Fruit fly (Drosophila melanogaster) whole organism, adult: ENCODE data around the gene pira.

ENCODE experiments used
- CG11617 ChIP-seq: fragments of 200-800 bp; sonication (Bioruptor generic); optimal IDR thresholded peaks from 2 replicates; lab custom pipeline; 2017; ENCODE audit warnings: mild to moderate bottlenecking, missing biosample characterization, missing genetic modification reagents, missing genetic modification characterization
- CG12768 ChIP-seq: fragments of 200-800 bp; sonication (Bioruptor generic); optimal IDR thresholded peaks from 2 replicates; lab custom pipeline; 2017; ENCODE audit warnings: missing biosample characterization, missing genetic modification characterization, mild to moderate bottlenecking, moderate library complexity, missing genetic modification reagents
- CG14711 ChIP-seq: fragments of 200-800 bp; sonication (Bioruptor generic); optimal IDR thresholded peaks from 2 replicates; lab custom pipeline; 2018; ENCODE audit warnings: missing biosample characterization, mild to moderate bottlenecking, missing genetic modification characterization, moderate library complexity
- CG1620 ChIP-seq: fragments of 200-800 bp; sonication (Bioruptor generic); optimal IDR thresholded peaks from 2 replicates; lab custom pipeline; 2016; ENCODE audit warnings: missing biosample characterization, missing genetic modification characterization
- CG33017 ChIP-seq: fragments of 200-800 bp; sonication (Bioruptor generic); optimal IDR thresholded peaks from 2 replicates; lab custom pipeline; 2018; ENCODE audit warnings: missing biosample characterization, mild to moderate bottlenecking, missing genetic modification characterization, moderate library complexity
- CG5204 ChIP-seq: fragments of 200-800 bp; sonication (Bioruptor generic); optimal IDR thresholded peaks from 2 replicates; lab custom pipeline; 2016; ENCODE audit warnings: missing biosample characterization, missing genetic modification characterization
- CG7045 ChIP-seq: fragments of 200-800 bp; sonication (Bioruptor generic); optimal IDR thresholded peaks from 2 replicates; lab custom pipeline; 2017; ENCODE audit warnings: missing biosample characterization, mild to moderate bottlenecking, missing genetic modification characterization
- CG7101 ChIP-seq: fragments of 200-800 bp; sonication (Bioruptor generic); optimal IDR thresholded peaks from 2 replicates; lab custom pipeline; 2018; ENCODE audit warnings: missing biosample characterization, mild to moderate bottlenecking, missing genetic modification characterization, moderate library complexity
- Clk ChIP-seq: fragments of 200-800 bp; sonication (Bioruptor generic); optimal IDR thresholded peaks from 2 replicates; lab custom pipeline; 2017; ENCODE audit warnings: missing biosample characterization, missing genetic modification characterization
- Crg-1 ChIP-seq: fragments of 200-800 bp; sonication (Bioruptor generic); optimal IDR thresholded peaks from 2 replicates; lab custom pipeline; 2016; ENCODE audit warnings: missing biosample characterization, missing genetic modification characterization
- Hr96 ChIP-seq: fragments of 200-800 bp; sonication (Bioruptor generic); optimal IDR thresholded peaks from 2 replicates; lab custom pipeline; 2016; ENCODE audit warnings: missing biosample characterization, missing genetic modification characterization
- Mnt ChIP-seq: fragments of 200-800 bp; sonication (Bioruptor generic); optimal IDR thresholded peaks from 2 replicates; lab custom pipeline; 2016; ENCODE audit warnings: missing biosample characterization, mild to moderate bottlenecking, missing genetic modification characterization
- bab1 ChIP-seq: fragments of 200-800 bp; sonication (Bioruptor generic); optimal IDR thresholded peaks from 3 replicates; lab custom pipeline; 2019; ENCODE audit warnings: missing biosample characterization, mild to moderate bottlenecking, missing genetic modification characterization, moderate library complexity
- cic ChIP-seq: fragments of 200-800 bp; sonication (Bioruptor generic); optimal IDR thresholded peaks from 2 replicates; lab custom pipeline; 2017; ENCODE audit warnings: missing biosample characterization, mild to moderate bottlenecking, missing genetic modification characterization, moderate library complexity
- cnc ChIP-seq, 2 experiments: fragments of >200 bp; optimal IDR thresholded peaks; 2 replicates each; lab custom pipeline; 2017
- kay ChIP-seq: fragments of 200-800 bp; sonication (Bioruptor generic); peaks from one replicate; lab custom pipeline; 2016; ENCODE audit warnings: missing biosample characterization, missing genetic modification characterization, borderline replicate concordance
- ovo ChIP-seq: fragments of 200-800 bp; sonication (Bioruptor generic); optimal IDR thresholded peaks from 2 replicates; lab custom pipeline; 2016; ENCODE audit warnings: missing biosample characterization, missing genetic modification characterization
- pad ChIP-seq: fragments of 200-800 bp; sonication (Bioruptor generic); optimal IDR thresholded peaks from 3 replicates; lab custom pipeline; 2017; ENCODE audit warnings: missing biosample characterization, missing genetic modification characterization, mild to moderate bottlenecking, moderate library complexity, missing genetic modification reagents
- tj ChIP-seq: fragments of 200-800 bp; sonication (Bioruptor generic); optimal IDR thresholded peaks from 3 replicates; lab custom pipeline; 2017; ENCODE audit warnings: missing biosample characterization, mild to moderate bottlenecking, missing genetic modification characterization, moderate library complexity
- toe ChIP-seq: fragments of 200-800 bp; sonication (Bioruptor generic); optimal IDR thresholded peaks from 2 replicates; lab custom pipeline; 2016; ENCODE audit warnings: missing biosample characterization, missing genetic modification characterization

Gene pira

dm6 chrX:12742651-12743020 is 20.8 kb downstream of the pira start:
- no peak for TF ChIP-seq CG14711
- no peak for TF ChIP-seq pad (GFP tag; lab: Kevin White, UChicago)
- TF ChIP-seq CG33017 (tag; lab: Kevin White, UChicago): no peak
- no peak for TF ChIP-seq Hr96 (GFP tag; lab: Kevin White, UChicago)
- TF ChIP-seq tj (GFP tag; lab: Kevin White, UChicago): no peak
- no peak for TF ChIP-seq CG1620
- TF ChIP-seq CG7101: no peak
- no peak for TF ChIP-seq bab1
- no peak for TF ChIP-seq Crg-1

dm6 chrX:12741914-12742650 is 21.3 kb downstream of the pira start, which contains the start of gene Smr:
Smr (minus strand) TSS chrX:12742618.
- TF ChIP-seq tj (GFP tag; lab: Kevin White, UChicago) (peak; percentile 74), Mnt (GFP tag; lab: Kevin White, UChicago) (peak; percentile 25), CG33017 (tag; lab: Kevin White, UChicago) (no peak), bab1 (no peak), cic (peak; percentile 29)

- TF ChIP-seq pad (GFP tag; lab: Kevin White, UChicago) (no peak), Clk (no peak), CG7045 (GFP tag; lab: Kevin White, UChicago) (no peak), cic (no peak), CG11617 (GFP tag; lab: Kevin White, UChicago) (no peak), CG5204 (GFP tag; lab: Kevin White, UChicago) (no peak), CG7101 (no peak), Hr96 (GFP tag; lab: Kevin White, UChicago) (no peak)
Measured at dm6 chrX:12740441-12740840, 23.0 kb downstream of the pira start.

- no peak for TF ChIP-seq CG12768
- no peak for TF ChIP-seq toe (GFP tag; lab: Kevin White, UChicago)
- no peak for TF ChIP-seq pad (GFP tag; lab: Kevin White, UChicago)
- no peak for TF ChIP-seq CG11617 (GFP tag; lab: Kevin White, UChicago)
- no peak for TF ChIP-seq CG7101
- no peak for TF ChIP-seq Hr96 (GFP tag; lab: Kevin White, UChicago)
- no peak for TF ChIP-seq CG1620
- no peak for TF ChIP-seq tj (GFP tag; lab: Kevin White, UChicago)
- no peak for TF ChIP-seq CG33017 (tag; lab: Kevin White, UChicago)
- no peak for TF ChIP-seq CG7045 (GFP tag; lab: Kevin White, UChicago)
Measured at dm6 chrX:12739789-12740188, 23.6 kb downstream of the pira start.

dm6 chrX:12739047-12739446 is 24.4 kb downstream of the pira start:
- TF ChIP-seq CG7101 (peak; percentile 12), pad (GFP tag; lab: Kevin White, UChicago) (peak; percentile 15), Hr96 (GFP tag; lab: Kevin White, UChicago) (no peak), CG33017 (tag; lab: Kevin White, UChicago) (no peak), CG1620 (no peak)

dm6 chrX:12737735-12738390 is 25.5 kb downstream of the pira start:
- TF ChIP-seq CG5204 (GFP tag; lab: Kevin White, UChicago) (peak; percentile 32), cnc (optimal IDR thresholded peaks at IDR 0.05; lab: Kevin White, UChicago) (no peak), CG1620 (no peak), CG7045 (GFP tag; lab: Kevin White, UChicago) (no peak), cic (no peak), tj (GFP tag; lab: Kevin White, UChicago) (no peak), Clk (no peak), Mnt (GFP tag; lab: Kevin White, UChicago) (no peak), CG7101 (peak; percentile 75), CG12768 (no peak), toe (GFP tag; lab: Kevin White, UChicago) (no peak), bab1 (peak; percentile 55), kay (GFP tag; lab: Kevin White, UChicago) (no peak), pad (GFP tag; lab: Kevin White, UChicago) (no peak), CG14711 (peak; percentile 66), CG11617 (GFP tag; lab: Kevin White, UChicago) (peak; percentile 59), Crg-1 (no peak), Hr96 (GFP tag; lab: Kevin White, UChicago) (no peak), CG33017 (tag; lab: Kevin White, UChicago) (peak; percentile 20), ovo (no peak)

dm6 chrX:12737057-12737734 is 26.2 kb downstream of the pira start:
- peak; percentile 59 for TF ChIP-seq Crg-1
- peak; percentile 82 for TF ChIP-seq tj (GFP tag; lab: Kevin White, UChicago)
- TF ChIP-seq CG7045 (GFP tag; lab: Kevin White, UChicago): peak; percentile 47
- TF ChIP-seq Hr96 (GFP tag; lab: Kevin White, UChicago): no peak
- TF ChIP-seq CG5204 (GFP tag; lab: Kevin White, UChicago): peak; percentile 4
- TF ChIP-seq CG33017 (tag; lab: Kevin White, UChicago): peak; percentile 57
- TF ChIP-seq cic: peak; percentile 86
- TF ChIP-seq CG1620: peak; percentile 56
- TF ChIP-seq toe (GFP tag; lab: Kevin White, UChicago): peak; percentile 59
- TF ChIP-seq kay (GFP tag; lab: Kevin White, UChicago): no peak
- TF ChIP-seq CG7101: peak; percentile 40
- peak; percentile 86 for TF ChIP-seq CG12768
- peak; percentile 42 for TF ChIP-seq CG14711
- peak; percentile 76 for TF ChIP-seq Mnt (GFP tag; lab: Kevin White, UChicago)
- peak; percentile 39 for TF ChIP-seq Clk
- TF ChIP-seq bab1: peak; percentile 25
- peak; percentile 85 for TF ChIP-seq ovo
- peak; percentile 67 for TF ChIP-seq CG11617 (GFP tag; lab: Kevin White, UChicago)
- peak; percentile 75 for TF ChIP-seq pad (GFP tag; lab: Kevin White, UChicago)
- TF ChIP-seq cnc (optimal IDR thresholded peaks at IDR 0.05; lab: Kevin White, UChicago): no peak
